Worm (Caenorhabditis elegans): ENCODE results near the gene chil-8.

DNA sequence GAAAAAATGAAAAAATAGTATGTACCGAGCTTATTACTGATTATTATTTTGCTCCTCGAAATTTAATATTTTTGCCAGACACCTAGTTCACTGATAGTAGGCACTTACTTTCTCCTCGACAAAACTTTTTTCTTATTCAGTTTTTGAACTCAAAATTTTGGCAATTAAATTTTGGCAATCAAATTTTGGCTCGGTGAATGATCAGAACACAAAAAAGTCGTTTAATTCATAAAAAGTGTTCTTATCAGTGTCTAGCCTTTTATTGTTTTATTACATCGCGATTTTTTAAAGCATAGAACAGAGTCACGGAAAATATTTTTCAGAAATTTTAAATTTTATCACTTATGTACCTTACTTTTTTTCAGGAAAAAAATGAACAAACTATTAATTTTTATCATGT, 22.3 kb upstream of the chil-8 start:
- TF ChIP-seq sox-4 (tag; optimal IDR thresholded peaks at IDR 0.05) = no peak
- no peak for TF ChIP-seq ahr-1 (tag; optimal IDR thresholded peaks at IDR 0.05)
- TF ChIP-seq hlh-15 (tag; optimal IDR thresholded peaks at IDR 0.05) = no peak
- TF ChIP-seq nhr-232 (tag; optimal IDR thresholded peaks at IDR 0.05) = no peak
- no peak for TF ChIP-seq ama-1 (optimal IDR thresholded peaks at IDR 0.05)
- no peak for TF ChIP-seq dmd-4 (tag; optimal IDR thresholded peaks at IDR 0.05; ENCODE audit: borderline replicate concordance)
- TF ChIP-seq ceh-30 (tag; optimal IDR thresholded peaks at IDR 0.05) = no peak
- no peak for TF ChIP-seq pha-2 (tag; optimal IDR thresholded peaks at IDR 0.05)
- no peak for TF ChIP-seq lin-11 (tag; optimal IDR thresholded peaks at IDR 0.05)
- TF ChIP-seq nhr-11 (tag; optimal IDR thresholded peaks at IDR 0.05) = no peak
- no peak for TF ChIP-seq sox-2 (GFP tag; IDR thresholded peaks at IDR 0.05)
- no peak for TF ChIP-seq tbx-2 (tag; optimal IDR thresholded peaks at IDR 0.05)
- no peak for TF ChIP-seq nfya-1 (tag; optimal IDR thresholded peaks at IDR 0.05)
